Fruit fly (Drosophila melanogaster) whole organism, embryonic: ENCODE measurements around the gene CG12581.

Source experiments
- Aef1 ChIP-seq: fragments of 200-800 bp; sonication (Bioruptor generic); IDR thresholded peaks from 3 replicates; pipeline ENCODE4 v1.3.6; 2022; ENCODE audit warnings: missing biosample characterization, missing genetic modification characterization
- B-H2 ChIP-seq: fragments of 200-800 bp; sonication (Bioruptor generic); optimal IDR thresholded peaks from 2 replicates; lab custom pipeline; 2018; ENCODE audit warnings: missing biosample characterization, mild to moderate bottlenecking, missing genetic modification characterization
- CG10543 ChIP-seq: fragments of 200-800 bp; sonication (Bioruptor generic); optimal IDR thresholded peaks from 3 replicates; lab custom pipeline; 2017; ENCODE audit warnings: missing biosample characterization, mild to moderate bottlenecking, missing genetic modification characterization, moderate library complexity
- CG10565 ChIP-seq: fragments of 200-800 bp; sonication (Bioruptor generic); optimal IDR thresholded peaks from 3 replicates; lab custom pipeline; 2016; ENCODE audit warnings: missing biosample characterization, mild to moderate bottlenecking, missing genetic modification characterization
- CG11504 ChIP-seq: fragments of 200-800 bp; sonication (Bioruptor generic); optimal IDR thresholded peaks from 3 replicates; lab custom pipeline; 2019; ENCODE audit warnings: missing biosample characterization, mild to moderate bottlenecking, missing genetic modification characterization, moderate library complexity
- CG11560 ChIP-seq: fragments of 200-800 bp; sonication (Bioruptor generic); IDR thresholded peaks from 3 replicates; pipeline ENCODE4 v1.3.6; 2022; ENCODE audit warnings: missing biosample characterization, missing genetic modification characterization
- CG12942 ChIP-seq: fragments of 200-800 bp; sonication (Bioruptor generic); optimal IDR thresholded peaks from 3 replicates; lab custom pipeline; 2016; ENCODE audit warnings: missing biosample characterization, missing genetic modification characterization
- CG14860 ChIP-seq: fragments of 200-800 bp; sonication (Bioruptor generic); IDR thresholded peaks from 3 replicates; pipeline ENCODE4 v1.3.6; 2022; ENCODE audit warnings: missing biosample characterization, missing genetic modification characterization; ENCODE audit not compliant: partially characterized antibody
- CG2199 ChIP-seq: fragments of 200-800 bp; sonication (Bioruptor generic); IDR thresholded peaks from 3 replicates; pipeline ENCODE4 v1.3.6; 2022; ENCODE audit warnings: missing biosample characterization, missing genetic modification characterization
- CG2875 ChIP-seq: fragments of 200-800 bp; sonication (Bioruptor generic); optimal IDR thresholded peaks from 2 replicates; lab custom pipeline; 2017; ENCODE audit warnings: missing biosample characterization, mild to moderate bottlenecking, missing genetic modification characterization, missing genetic modification reagents
- CG30020 ChIP-seq: fragments of 200-800 bp; optimal IDR thresholded peaks from 2 replicates; lab custom pipeline; 2019; ENCODE audit warnings: missing biosample characterization, mild to moderate bottlenecking, missing genetic modification characterization, moderate library complexity
- CG31365 ChIP-seq: fragments of 200-800 bp; sonication (Bioruptor generic); optimal IDR thresholded peaks from 2 replicates; lab custom pipeline; 2018; ENCODE audit warnings: missing biosample characterization, mild to moderate bottlenecking, missing genetic modification characterization
- CG3995 ChIP-seq: fragments of 200-800 bp; sonication (Bioruptor generic); optimal IDR thresholded peaks from 3 replicates; lab custom pipeline; 2016; ENCODE audit warnings: missing biosample characterization, missing genetic modification characterization
- CG4328 ChIP-seq: fragments of 200-800 bp; sonication (Bioruptor generic); optimal IDR thresholded peaks from 3 replicates; lab custom pipeline; 2017; ENCODE audit warnings: missing biosample characterization, missing genetic modification reagents, missing genetic modification characterization
- CG4820 ChIP-seq: fragments of 200-800 bp; sonication (Bioruptor generic); optimal IDR thresholded peaks from 3 replicates; lab custom pipeline; 2016; ENCODE audit warnings: missing biosample characterization, missing genetic modification characterization
- CG5245 ChIP-seq: fragments of 200-800 bp; sonication (Bioruptor generic); optimal IDR thresholded peaks from 3 replicates; lab custom pipeline; 2016; ENCODE audit warnings: missing biosample characterization, missing genetic modification characterization
- CG7987 ChIP-seq: fragments of 200-800 bp; sonication (Bioruptor generic); optimal IDR thresholded peaks from 2 replicates; lab custom pipeline; 2018; ENCODE audit warnings: missing biosample characterization, mild to moderate bottlenecking, missing genetic modification characterization, moderate library complexity
- CG8388 ChIP-seq: fragments of 200-800 bp; sonication (Bioruptor generic); optimal IDR thresholded peaks from 2 replicates; lab custom pipeline; 2019; ENCODE audit warnings: missing biosample characterization, mild to moderate bottlenecking, missing genetic modification characterization, moderate library complexity
- CG8765 ChIP-seq: fragments of 200-800 bp; sonication (Bioruptor generic); IDR thresholded peaks from 2 replicates; pipeline ENCODE4 v1.3.6; 2022; ENCODE audit warnings: missing biosample characterization, missing genetic modification characterization
- E2f2 ChIP-seq: fragments of 200-800 bp; sonication (Bioruptor generic); IDR thresholded peaks from 2 replicates; pipeline ENCODE4 v1.3.6; 2022; ENCODE audit warnings: missing biosample characterization, missing genetic modification characterization
- ERR ChIP-seq: fragments of 200-800 bp; sonication (Bioruptor generic); optimal IDR thresholded peaks from 2 replicates; lab custom pipeline; 2016; ENCODE audit warnings: missing biosample characterization, missing genetic modification characterization
- Fer3 ChIP-seq: fragments of 200-800 bp; sonication (Bioruptor generic); optimal IDR thresholded peaks from 2 replicates; lab custom pipeline; 2018; ENCODE audit warnings: missing biosample characterization, mild to moderate bottlenecking, missing genetic modification characterization, moderate library complexity
- Lpt ChIP-seq: fragments of >200 bp; optimal IDR thresholded peaks from 2 replicates; lab custom pipeline; 2018; ENCODE audit warnings: missing biosample characterization, missing genetic modification characterization
- MBD-R2 ChIP-seq: fragments of 200-800 bp; sonication (Bioruptor generic); IDR thresholded peaks from 2 replicates; pipeline ENCODE4 v1.3.6; 2022; ENCODE audit warnings: missing biosample characterization, missing genetic modification characterization
- Med ChIP-seq: fragments of 200-800 bp; sonication (Bioruptor generic); peaks from one replicate; lab custom pipeline; 2016; ENCODE audit warnings: missing biosample characterization, missing genetic modification characterization, mild to moderate bottlenecking, inconsistent platforms, moderate library complexity
- Side ChIP-seq: fragments of 200-800 bp; sonication (Bioruptor generic); optimal IDR thresholded peaks from 2 replicates; lab custom pipeline; 2016; ENCODE audit warnings: missing biosample characterization, missing genetic modification characterization
- Sox102F ChIP-seq: fragments of 200-800 bp; sonication (Bioruptor generic); optimal IDR thresholded peaks from 2 replicates; lab custom pipeline; 2018; ENCODE audit warnings: missing biosample characterization, mild to moderate bottlenecking, missing genetic modification characterization, moderate library complexity
- Xrp1 ChIP-seq: fragments of 200-800 bp; sonication (Bioruptor generic); IDR thresholded peaks from 2 replicates; pipeline ENCODE4 v1.3.6; 2022; ENCODE audit warnings: missing biosample characterization, missing genetic modification characterization
- cad ChIP-seq: fragments of >200 bp; optimal IDR thresholded peaks from 2 replicates; lab custom pipeline; 2017; ENCODE audit warnings: missing biosample characterization, missing genetic modification characterization
- chn ChIP-seq: fragments of 200-800 bp; sonication (Bioruptor generic); optimal IDR thresholded peaks from 2 replicates; lab custom pipeline; 2016; ENCODE audit warnings: missing biosample characterization, missing genetic modification characterization
- croc ChIP-seq: fragments of 200-800 bp; sonication (Bioruptor generic); conservative IDR thresholded peaks from 3 replicates; pipeline ENCODE4 v1.3.6; 2022; ENCODE audit warnings: missing biosample characterization, missing genetic modification characterization
- da ChIP-seq: fragments of 200-800 bp; sonication (Bioruptor generic); optimal IDR thresholded peaks from 2 replicates; lab custom pipeline; 2016; ENCODE audit warnings: missing biosample characterization, missing genetic modification characterization
- dan ChIP-seq: fragments of 200-800 bp; sonication (Bioruptor generic); IDR thresholded peaks from 2 replicates; pipeline ENCODE4 v1.3.6; 2022; ENCODE audit warnings: missing biosample characterization, missing genetic modification characterization
- dimm ChIP-seq: fragments of 200-800 bp; sonication (Bioruptor generic); IDR thresholded peaks from 2 replicates; pipeline ENCODE4 v1.3.6; 2022; ENCODE audit warnings: missing biosample characterization, missing genetic modification characterization
- emc ChIP-seq: fragments of 200-800 bp; sonication (Bioruptor generic); optimal IDR thresholded peaks from 2 replicates; lab custom pipeline; 2016; ENCODE audit warnings: missing biosample characterization, missing genetic modification characterization
- ems ChIP-seq: fragments of 200-800 bp; sonication (Bioruptor generic); optimal IDR thresholded peaks from 3 replicates; lab custom pipeline; 2016; ENCODE audit warnings: missing biosample characterization, missing genetic modification characterization
- fru ChIP-seq: fragments of >200 bp; optimal IDR thresholded peaks from 2 replicates; lab custom pipeline; 2017
- gsb ChIP-seq: fragments of 200-800 bp; sonication (Bioruptor generic); IDR thresholded peaks from 2 replicates; pipeline ENCODE4 v1.3.6; 2022; ENCODE audit warnings: missing biosample characterization, missing genetic modification characterization
- kay ChIP-seq: fragments of 200-800 bp; sonication (Bioruptor generic); optimal IDR thresholded peaks from 2 replicates; lab custom pipeline; 2016; ENCODE audit warnings: missing biosample characterization, missing genetic modification characterization
- odd ChIP-seq: fragments of 200-800 bp; sonication (Bioruptor generic); optimal IDR thresholded peaks from 2 replicates; lab custom pipeline; 2017; ENCODE audit warnings: missing biosample characterization, mild to moderate bottlenecking, missing genetic modification characterization
- org-1 ChIP-seq: fragments of 200-800 bp; sonication (Bioruptor generic); optimal IDR thresholded peaks from 2 replicates; lab custom pipeline; 2017; ENCODE audit warnings: missing biosample characterization, missing genetic modification characterization
- otp ChIP-seq: fragments of 200-800 bp; sonication (Bioruptor generic); IDR thresholded peaks from 3 replicates; pipeline ENCODE4, ENCODE4 v1.3.6; 2022; ENCODE audit warnings: missing biosample characterization, missing genetic modification characterization
- peb ChIP-seq: fragments of 200-800 bp; sonication (Bioruptor generic); IDR thresholded peaks from 2 replicates; pipeline ENCODE4 v1.3.6; 2022; ENCODE audit warnings: missing biosample characterization, missing genetic modification characterization
- pita ChIP-seq: fragments of 200-800 bp; sonication (Bioruptor generic); optimal IDR thresholded peaks from 2 replicates; lab custom pipeline; 2017; ENCODE audit warnings: missing biosample characterization, mild to moderate bottlenecking, missing genetic modification characterization
- psq ChIP-seq: fragments of 200-800 bp; sonication (Bioruptor generic); optimal IDR thresholded peaks from 2 replicates; lab custom pipeline; 2017; ENCODE audit warnings: missing biosample characterization, missing genetic modification characterization
- scrt ChIP-seq: fragments of 200-800 bp; sonication (Bioruptor generic); optimal IDR thresholded peaks from 2 replicates; lab custom pipeline; 2018; ENCODE audit warnings: missing biosample characterization, mild to moderate bottlenecking, missing genetic modification characterization, moderate library complexity
- sima ChIP-seq: fragments of 200-800 bp; sonication (Bioruptor generic); optimal IDR thresholded peaks from 2 replicates; lab custom pipeline; 2016; ENCODE audit warnings: missing biosample characterization, missing genetic modification characterization
- sna ChIP-seq: fragments of 200-800 bp; sonication (Bioruptor generic); IDR thresholded peaks from 2 replicates; pipeline ENCODE4 v1.3.6; 2022; ENCODE audit warnings: missing biosample characterization, missing genetic modification characterization; ENCODE audit not compliant: partially characterized antibody
- so ChIP-seq: fragments of 200-800 bp; sonication (Bioruptor generic); IDR thresholded peaks from 3 replicates; pipeline ENCODE4 v1.3.6; 2022; ENCODE audit warnings: missing biosample characterization, missing genetic modification characterization
- tap ChIP-seq: fragments of 200-800 bp; optimal IDR thresholded peaks from 3 replicates; lab custom pipeline; 2019; ENCODE audit warnings: missing biosample characterization, mild to moderate bottlenecking, missing genetic modification characterization, moderate library complexity
- zfh1 ChIP-seq: fragments of 200-800 bp; sonication (Bioruptor generic); IDR thresholded peaks from 3 replicates; pipeline ENCODE4 v1.3.6; 2022; ENCODE audit warnings: missing biosample characterization, missing genetic modification characterization

The CG12581 gene

DNA sequence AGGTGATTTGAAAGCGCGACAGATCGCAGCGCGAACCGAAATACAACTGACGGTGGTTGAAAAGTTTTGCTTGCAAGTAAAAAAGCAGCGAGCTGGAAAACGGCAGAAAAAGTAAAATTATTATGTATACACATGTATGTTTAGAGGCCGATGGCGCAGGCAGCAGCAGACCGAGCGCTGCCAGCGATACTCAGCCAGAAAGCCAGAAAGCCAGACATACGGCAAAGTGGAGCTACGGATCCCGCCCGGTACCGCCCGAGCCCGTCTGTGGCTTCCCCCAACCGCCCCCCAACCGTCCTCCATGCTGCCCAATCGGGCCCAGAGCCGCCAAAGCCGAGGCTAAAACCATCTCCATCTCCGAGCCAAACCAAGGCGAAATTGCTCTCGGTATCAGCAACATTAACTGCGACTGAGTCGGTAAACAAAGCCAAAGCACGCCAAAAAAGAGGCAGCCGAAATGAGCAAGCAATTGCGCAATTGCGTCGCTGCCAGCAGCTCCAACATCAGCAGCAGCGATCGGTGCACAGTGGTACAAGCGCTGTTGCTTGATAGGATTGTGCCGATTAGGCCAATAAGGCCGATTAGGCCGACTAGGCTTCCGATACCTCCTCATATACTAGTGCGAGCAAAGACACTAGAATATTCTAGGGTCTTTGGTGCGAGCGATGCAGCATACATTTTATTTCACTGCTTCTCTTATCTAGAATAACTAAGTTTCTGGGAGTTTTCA lies 41.0 kb downstream of the CG12581 start, which contains the start of gene CG14636 (continued):
- TF ChIP-seq ERR (GFP tag; lab: Kevin White, UChicago) (peak; percentile 18), ems (GFP tag; lab: Kevin White, UChicago) (peak; percentile 49), Fer3 (tag; lab: Kevin White, UChicago) (peak; percentile 72), B-H2 (GFP tag; lab: Kevin White, UChicago) (no peak), CG7987 (GFP tag; lab: Kevin White, UChicago) (no peak), CG3995 (GFP tag; lab: Kevin White, UChicago) (peak; percentile 12), CG2199 (peak; percentile 63; the same call in 2 of the 3 replicates), sima (GFP tag; lab: Kevin White, UChicago) (no peak), CG31365 (no peak), CG10565 (GFP tag; lab: Kevin White, UChicago) (no peak), gsb (GFP tag; lab: Robert Waterston, UW) (peak; percentile 67), da (GFP tag; lab: Kevin White, UChicago) (no peak), CG8765 (GFP tag; lab: Robert Waterston, UW) (no peak), sna (GFP tag; lab: Robert Waterston, UW) (no peak), scrt (peak; percentile 3), CG4328 (peak; percentile 64), CG8388 (peak; percentile 21), zfh1 (GFP tag; lab: Robert Waterston, UW) (peak; percentile 60; the same call in 1 of the 3 replicates), psq (GFP tag; lab: Kevin White, UChicago) (no peak), Sox102F (GFP tag; lab: Kevin White, UChicago) (peak; percentile 66), CG14860 (GFP tag; lab: Robert Waterston, UW) (no peak), kay (GFP tag; lab: Kevin White, UChicago) (no peak), emc (GFP tag; lab: Kevin White, UChicago) (peak; percentile 9), fru (no peak), CG30020 (tag; lab: Kevin White, UChicago) (no peak), CG11560 (tag; lab: Robert Waterston, UW) (peak; percentile 69; the same call in 2 of the 3 replicates), peb (GFP tag; lab: Robert Waterston, UW) (peak; percentile 57), otp (GFP tag; lab: Robert Waterston, UW) (0 out of 3 replicates have a peak, but pooled peaks have one; percentile 25), CG5245 (GFP tag; lab: Kevin White, UChicago) (peak; percentile 25), tap (peak; percentile 69), Lpt (GFP tag; lab: Kevin White, UChicago) (no peak), MBD-R2 (GFP tag; lab: Robert Waterston, UW) (peak; percentile 49; the same call in 1 of the 2 replicates), Side (peak; percentile 63), odd (peak; percentile 66), CG10543 (peak; percentile 92), CG4820 (GFP tag; lab: Kevin White, UChicago) (peak; percentile 39), cad (GFP tag; lab: Kevin White, UChicago) (no peak), org-1 (GFP tag; lab: Kevin White, UChicago) (peak; percentile 74), so (GFP tag; lab: Robert Waterston, UW) (peak; percentile 81; the same call in 2 of the 3 replicates), dimm (GFP tag; lab: Robert Waterston, UW) (peak; percentile 5; the same call in 1 of the 2 replicates), CG12942 (GFP tag; lab: Kevin White, UChicago) (peak; percentile 45), chn (GFP tag; lab: Kevin White, UChicago) (peak; percentile 21), E2f2 (GFP tag; lab: Robert Waterston, UW) (peak; percentile 60), croc (GFP tag; lab: Robert Waterston, UW) (no peak), CG2875 (GFP tag; lab: Kevin White, UChicago) (no peak), Med (GFP tag; lab: Kevin White, UChicago) (peak; percentile 96), Aef1 (GFP tag; lab: Robert Waterston, UW) (peak; percentile 53; the same call in 2 of the 3 replicates), Xrp1 (GFP tag; lab: Robert Waterston, UW) (peak; percentile 74), CG11504 (tag; lab: Kevin White, UChicago) (peak; percentile 83), dan (GFP tag; lab: Robert Waterston, UW) (no peak), pita (GFP tag; lab: Kevin White, UChicago) (no peak)
